Worm (Caenorhabditis elegans) whole organism, L4 larva: Measurements from ENCODE around the gene F43C11.4.
A peak's percentile ranks its signal among the peaks of the same experiment; 100 is the strongest.

Experiments used
- F37D6.2 ChIP-seq: sonication (generic microtip); optimal IDR thresholded peaks from 2 replicates; lab custom pipeline; 2016; ENCODE audit warnings: mild to moderate bottlenecking, missing genetic modification characterization, missing compliant biosample characterization
- R02D3.7 ChIP-seq: fragments of 150-350 bp; sonication (generic microtip); optimal IDR thresholded peaks from 3 replicates; lab custom pipeline; 2014; ENCODE audit warnings: missing biosample characterization, missing genetic modification characterization
- T20F7.1 ChIP-seq: fragments of 200-800 bp; sonication (Bioruptor generic); optimal IDR thresholded peaks from 2 replicates; lab custom pipeline; 2018; ENCODE audit warnings: mild to moderate bottlenecking, missing genetic modification characterization, missing compliant biosample characterization
- Y105C5A.15 ChIP-seq: fragments of 200-800 bp; sonication (Bioruptor generic); IDR thresholded peaks from 2 replicates; pipeline ENCODE4 v1.3.6; 2022; ENCODE audit warnings: missing genetic modification characterization, missing compliant biosample characterization
- Y48G9A.11 ChIP-seq: fragments of 200-800 bp; sonication (Bioruptor generic); IDR thresholded peaks from 2 replicates; pipeline ENCODE4 v1.3.6; 2022; ENCODE audit warnings: missing genetic modification reagents, missing genetic modification characterization, missing compliant biosample characterization
- Y5F2A.4 ChIP-seq: fragments of 200-800 bp; sonication (Bioruptor generic); optimal IDR thresholded peaks from 2 replicates; lab custom pipeline; 2018; ENCODE audit warnings: mild to moderate bottlenecking, missing genetic modification characterization, missing compliant biosample characterization
- ZK546.5 ChIP-seq, 2 experiments: sonication (generic microtip); optimal IDR thresholded peaks; 2 replicates each; lab custom pipeline; 2017; ENCODE audit warnings: missing biosample characterization in 2 of 2, missing genetic modification characterization in 2 of 2
- aha-1 ChIP-seq: fragments of 150-350 bp; peaks from one replicate; lab custom pipeline; 2014; ENCODE audit warnings: missing biosample characterization, missing genetic modification characterization
- attf-4 ChIP-seq: sonication (generic microtip); optimal IDR thresholded peaks from 3 replicates; lab custom pipeline; 2017; ENCODE audit warnings: missing biosample characterization, missing genetic modification characterization
- ces-1 ChIP-seq: fragments of 150-350 bp; sonication (generic microtip); optimal IDR thresholded peaks from 4 replicates; lab custom pipeline; 2014; ENCODE audit warnings: missing biosample characterization, missing genetic modification reagents, missing genetic modification characterization
- daf-16 ChIP-seq, 3 experiments: sonication (generic microtip); optimal IDR thresholded peaks; 2 replicates each; lab custom pipeline; 2016 to 2017; ENCODE audit warnings: missing genetic modification characterization in 3 of 3, missing genetic modification reagents in 3 of 3, mild to moderate bottlenecking in 2 of 3, missing compliant biosample characterization in 2 of 3, missing biosample characterization in 1 of 3, moderate library complexity in 1 of 3
- daf-8 ChIP-seq: fragments of 200-800 bp; sonication (Bioruptor generic); IDR thresholded peaks from 2 replicates; pipeline ENCODE4 v1.3.6; 2022; ENCODE audit warnings: missing genetic modification characterization, missing compliant biosample characterization
- dmd-8 ChIP-seq: fragments of 200-800 bp; sonication (Bioruptor generic); IDR thresholded peaks from 2 replicates; pipeline ENCODE4 v1.3.6; 2022; ENCODE audit warnings: missing genetic modification characterization, missing compliant biosample characterization
- dpl-1 ChIP-seq: fragments of 150-350 bp; optimal IDR thresholded peaks from 2 replicates; lab custom pipeline; 2014; ENCODE audit warnings: missing biosample characterization, missing genetic modification reagents, missing genetic modification characterization
- duxl-1 ChIP-seq: sonication (generic microtip); optimal IDR thresholded peaks from 2 replicates; lab custom pipeline; 2016; ENCODE audit warnings: mild to moderate bottlenecking, missing genetic modification characterization, moderate library complexity, missing compliant biosample characterization; ENCODE audit not compliant: poor library complexity
- fkh-10 ChIP-seq: fragments of 150-350 bp; optimal IDR thresholded peaks from 2 replicates; lab custom pipeline; 2014; ENCODE audit warnings: missing biosample characterization, missing genetic modification reagents, missing genetic modification characterization
- hlh-30 ChIP-seq: sonication (generic microtip); optimal IDR thresholded peaks from 2 replicates; lab custom pipeline; 2017; ENCODE audit warnings: antibody characterized with exemption, mild to moderate bottlenecking, missing genetic modification characterization, missing compliant biosample characterization; ENCODE audit not compliant: insufficient read depth
- hmg-1.1 ChIP-seq: fragments of 200-800 bp; sonication (Bioruptor generic); IDR thresholded peaks from 2 replicates; pipeline ENCODE4 v1.3.6; 2022; ENCODE audit warnings: missing genetic modification reagents, missing genetic modification characterization, missing compliant biosample characterization
- lin-15B ChIP-seq: fragments of 150-350 bp; sonication (generic microtip); optimal IDR thresholded peaks from 3 replicates; lab custom pipeline; 2014; ENCODE audit warnings: missing biosample characterization, missing genetic modification characterization
- lsy-2 ChIP-seq, 2 experiments: fragments of 150-350 bp in 1 of 2; sonication (generic microtip) in 1 of 2; optimal IDR thresholded peaks; 2 replicates each; lab custom pipeline; 2014 to 2017; ENCODE audit warnings: missing biosample characterization in 2 of 2, missing genetic modification characterization in 2 of 2
- mes-2 ChIP-seq: sonication (generic microtip); optimal IDR thresholded peaks from 2 replicates; lab custom pipeline; 2016; ENCODE audit warnings: missing genotype, mild to moderate bottlenecking, missing genetic modification characterization, missing compliant biosample characterization; ENCODE audit not compliant: poor library complexity, severe bottlenecking
- mxl-3 ChIP-seq: fragments of 200-800 bp; sonication (Bioruptor generic); optimal IDR thresholded peaks from 2 replicates; lab custom pipeline; 2018; ENCODE audit warnings: mild to moderate bottlenecking, missing genetic modification characterization, missing compliant biosample characterization
- nhr-10 ChIP-seq: fragments of 150-350 bp; optimal IDR thresholded peaks from 2 replicates; lab custom pipeline; 2014; ENCODE audit warnings: missing biosample characterization, missing genetic modification characterization
- nhr-111 ChIP-seq: fragments of 200-800 bp; sonication (Bioruptor generic); optimal IDR thresholded peaks from 2 replicates; lab custom pipeline; 2018; ENCODE audit warnings: mild to moderate bottlenecking, missing genetic modification characterization, missing compliant biosample characterization
- nhr-237 ChIP-seq: sonication (generic microtip); optimal IDR thresholded peaks from 2 replicates; lab custom pipeline; 2017; ENCODE audit warnings: missing biosample characterization, missing genetic modification characterization
- nhr-41 ChIP-seq: fragments of 200-800 bp; sonication (Bioruptor generic); IDR thresholded peaks from 2 replicates; pipeline ENCODE4 v1.3.6; 2022; ENCODE audit warnings: missing genetic modification reagents, missing genetic modification characterization, missing compliant biosample characterization
- nhr-48 ChIP-seq: sonication (generic microtip); optimal IDR thresholded peaks from 2 replicates; lab custom pipeline; 2016; ENCODE audit warnings: mild to moderate bottlenecking, missing genetic modification characterization, missing compliant biosample characterization
- nhr-77 ChIP-seq: fragments of 150-350 bp; optimal IDR thresholded peaks from 2 replicates; lab custom pipeline; 2014; ENCODE audit warnings: missing biosample characterization, missing genetic modification characterization
- pqm-1 ChIP-seq: sonication (generic microtip); optimal IDR thresholded peaks from 2 replicates; lab custom pipeline; 2017; ENCODE audit warnings: missing biosample characterization, missing genetic modification characterization
- saeg-2 ChIP-seq: fragments of 200-800 bp; sonication (Bioruptor generic); IDR thresholded peaks from 2 replicates; pipeline ENCODE4 v1.3.6; 2022; ENCODE audit warnings: missing genetic modification reagents, missing genetic modification characterization, missing compliant biosample characterization
- skn-1 ChIP-seq: fragments of 150-350 bp; optimal IDR thresholded peaks from 2 replicates; lab custom pipeline; 2014; ENCODE audit warnings: missing biosample characterization, missing genetic modification characterization
- snpc-1.2 ChIP-seq: fragments of 200-800 bp; sonication (Bioruptor generic); IDR thresholded peaks from 2 replicates; pipeline ENCODE4 v1.3.6; 2022; ENCODE audit warnings: missing genetic modification reagents, missing genetic modification characterization, missing compliant biosample characterization
- unc-62 ChIP-seq, 3 experiments: fragments of 150-350 bp in 1 of 3; sonication (generic microtip); optimal IDR thresholded peaks in 2 of 3; peaks in 1 of 3; 1 replicate in 1 of 3; 2 replicates in 2 of 3; lab custom pipeline; 2014 to 2017; ENCODE audit warnings: missing biosample characterization in 3 of 3, missing genetic modification characterization in 3 of 3, missing genetic modification reagents in 3 of 3, missing genotype in 1 of 3
- zip-11 ChIP-seq: fragments of 200-800 bp; sonication (Bioruptor generic); IDR thresholded peaks from 2 replicates; pipeline ENCODE4 v1.3.6; 2022; ENCODE audit warnings: missing genetic modification characterization, missing compliant biosample characterization
- ztf-7 ChIP-seq: fragments of 150-350 bp; optimal IDR thresholded peaks from 2 replicates; lab custom pipeline; 2014; ENCODE audit warnings: missing biosample characterization, missing genetic modification characterization

The F43C11.4 gene

DNA sequence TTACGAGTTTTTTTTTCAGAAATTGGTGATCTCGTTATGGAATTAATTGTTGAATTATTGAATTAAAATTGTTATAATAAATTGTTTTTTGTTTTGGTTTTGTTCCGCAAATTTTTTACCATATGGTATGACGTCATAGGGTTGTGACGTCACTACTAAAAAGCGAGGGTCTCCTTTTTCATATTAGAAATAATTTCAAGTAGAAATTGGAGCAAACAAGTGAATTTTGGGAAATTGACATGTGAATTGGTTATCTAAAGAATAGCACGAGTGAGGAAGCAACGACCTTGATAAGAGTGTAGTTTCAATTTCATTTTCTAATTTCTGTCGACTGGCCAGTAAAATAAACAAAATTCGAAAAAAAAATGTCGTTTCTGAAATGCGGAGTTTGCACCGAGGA is 11.2 kb upstream of the F43C11.4 start, which contains the start of gene F43C11.7 (continued):
- TF ChIP-seq ces-1 (GFP tag; lab: Kevin White, UChicago) (no peak), Y48G9A.11 (GFP tag; lab: Robert Waterston, UW) (no peak), dmd-8 (GFP tag; lab: Robert Waterston, UW) (no peak), zip-11 (no peak)

ce11 chrII:2336177-2336576 is 10.6 kb upstream of the F43C11.4 start:
- TF ChIP-seq unc-62 (GFP tag; optimal IDR thresholded peaks at IDR 0.05 in 1 of 2; lab: Kevin White, UChicago) (peak in 1 of 2 experiments; percentile 19), unc-62 (tag; optimal IDR thresholded peaks at IDR 0.05; lab: Kevin White, UChicago) (no peak), Y5F2A.4 (GFP tag; lab: Kevin White, UChicago) (no peak)

- TF ChIP-seq saeg-2 (no peak), hmg-1.1 (GFP tag; lab: Robert Waterston, UW) (0 out of 2 replicates have a peak, but pooled peaks have one; percentile 23), hlh-30 (peak; percentile 22), aha-1 (tag; lab: Kevin White, UChicago) (peak; percentile 76), mes-2 (tag; lab: Kevin White, UChicago) (peak; percentile 12), daf-16 (GFP tag; optimal IDR thresholded peaks at IDR 0.05; lab: Kevin White, UChicago) (no peak), daf-16 (tag; optimal IDR thresholded peaks at IDR 0.05; lab: Kevin White, UChicago) (peak; percentile 17), lsy-2 (tag; optimal IDR thresholded peaks at IDR 0.05; lab: Kevin White, UChicago) (peak in 1 of 2 experiments; percentile 38), T20F7.1 (no peak), R02D3.7 (tag; lab: Kevin White, UChicago) (peak; percentile 23)
These were observed 5.8 kb upstream of the F43C11.4 start for ce11 chrII:2340974-2341373.

DNA sequence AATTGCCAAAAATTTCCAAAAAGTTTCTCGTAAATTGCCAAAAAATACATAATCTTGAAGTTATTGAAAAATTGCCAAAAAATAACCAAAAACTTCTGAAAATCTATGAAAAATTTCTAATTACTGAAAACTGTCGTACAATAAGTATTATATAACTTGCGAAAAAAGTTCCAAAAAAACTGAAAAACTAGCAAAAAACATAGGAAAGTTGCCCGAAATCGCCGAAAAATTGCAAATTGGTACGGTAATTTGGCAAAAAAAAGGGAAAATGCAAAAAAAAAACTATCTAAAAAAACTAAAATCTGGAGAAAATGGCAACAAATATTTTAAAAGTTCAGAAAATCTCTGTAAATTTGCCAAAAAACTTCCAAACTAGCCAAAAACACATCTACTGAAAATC is 5.3 kb upstream of the F43C11.4 start, which contains the start of gene enri-1:
TSS of gene enri-1 (minus strand) at position 101 of the 400 bp plus-strand sequence.
- no peak for TF ChIP-seq nhr-10 (tag; lab: Kevin White, UChicago)
- no peak for TF ChIP-seq daf-8
- no peak for TF ChIP-seq nhr-41 (GFP tag; lab: Robert Waterston, UW)
- TF ChIP-seq nhr-48, result no peak
- TF ChIP-seq skn-1 (tag; lab: Kevin White, UChicago), result no peak
- TF ChIP-seq attf-4 (tag; lab: Kevin White, UChicago), result no peak
- TF ChIP-seq nhr-77 (tag; lab: Kevin White, UChicago), result no peak
- no peak for TF ChIP-seq ztf-7 (tag; lab: Kevin White, UChicago)
- no peak for TF ChIP-seq nhr-237 (tag; lab: Kevin White, UChicago)
- no peak for TF ChIP-seq Y105C5A.15 (GFP tag; lab: Robert Waterston, UW)
- no peak for TF ChIP-seq nhr-111 (GFP tag; lab: Kevin White, UChicago)
- TF ChIP-seq mxl-3, result no peak
- TF ChIP-seq pqm-1 (tag; lab: Kevin White, UChicago), result no peak
- no peak for TF ChIP-seq F37D6.2 (tag; lab: Kevin White, UChicago)

DNA sequence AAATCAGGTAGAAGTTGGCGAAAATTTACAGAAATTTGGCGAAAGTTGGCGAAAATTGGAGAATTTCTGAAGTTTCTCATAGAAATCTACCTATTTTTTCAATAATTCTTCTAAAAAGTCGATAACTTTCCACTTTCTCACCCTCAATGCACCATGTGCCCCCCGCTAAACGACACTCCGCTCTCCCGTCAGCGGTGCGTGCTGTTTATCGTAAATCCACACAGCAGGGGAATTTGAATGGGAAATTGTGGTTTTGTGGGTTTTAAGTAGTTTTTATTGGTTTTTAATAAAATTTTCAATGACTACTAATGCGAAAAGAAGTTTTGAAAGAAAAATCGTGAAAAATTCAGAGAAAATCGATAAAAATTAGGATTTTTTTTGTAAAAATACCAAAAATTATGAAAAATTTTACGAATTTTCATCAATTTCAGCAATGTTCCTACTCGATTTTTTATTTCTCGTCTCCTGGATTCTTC is 4.7 kb upstream of the F43C11.4 start, which contains the start of gene F43C11.6:
TSS of gene F43C11.6 (plus strand) at position 426 of the 476 bp plus-strand sequence.
- TF ChIP-seq Y48G9A.11 (GFP tag; lab: Robert Waterston, UW) (peak; percentile 67), R02D3.7 (tag; lab: Kevin White, UChicago) (peak; percentile 67), duxl-1 (tag; lab: Kevin White, UChicago) (peak; percentile 20), dpl-1 (GFP tag; lab: Kevin White, UChicago) (peak; percentile 38), hlh-30 (peak; percentile 59), lin-15B (tag; lab: Kevin White, UChicago) (no peak), fkh-10 (GFP tag; lab: Kevin White, UChicago) (no peak), ZK546.5 (tag; optimal IDR thresholded peaks at IDR 0.05; lab: Kevin White, UChicago) (no peak), T20F7.1 (peak; percentile 94), aha-1 (tag; lab: Kevin White, UChicago) (peak; percentile 71), nhr-77 (tag; lab: Kevin White, UChicago) (peak; percentile 21), snpc-1.2 (GFP tag; lab: Robert Waterston, UW) (no peak)
- TF ChIP-seq, all 104 proteins: peak for 8
